Fruit fly (Drosophila melanogaster): ENCODE measurements around the gene mRpS21.

The mRpS21 gene

DNA sequence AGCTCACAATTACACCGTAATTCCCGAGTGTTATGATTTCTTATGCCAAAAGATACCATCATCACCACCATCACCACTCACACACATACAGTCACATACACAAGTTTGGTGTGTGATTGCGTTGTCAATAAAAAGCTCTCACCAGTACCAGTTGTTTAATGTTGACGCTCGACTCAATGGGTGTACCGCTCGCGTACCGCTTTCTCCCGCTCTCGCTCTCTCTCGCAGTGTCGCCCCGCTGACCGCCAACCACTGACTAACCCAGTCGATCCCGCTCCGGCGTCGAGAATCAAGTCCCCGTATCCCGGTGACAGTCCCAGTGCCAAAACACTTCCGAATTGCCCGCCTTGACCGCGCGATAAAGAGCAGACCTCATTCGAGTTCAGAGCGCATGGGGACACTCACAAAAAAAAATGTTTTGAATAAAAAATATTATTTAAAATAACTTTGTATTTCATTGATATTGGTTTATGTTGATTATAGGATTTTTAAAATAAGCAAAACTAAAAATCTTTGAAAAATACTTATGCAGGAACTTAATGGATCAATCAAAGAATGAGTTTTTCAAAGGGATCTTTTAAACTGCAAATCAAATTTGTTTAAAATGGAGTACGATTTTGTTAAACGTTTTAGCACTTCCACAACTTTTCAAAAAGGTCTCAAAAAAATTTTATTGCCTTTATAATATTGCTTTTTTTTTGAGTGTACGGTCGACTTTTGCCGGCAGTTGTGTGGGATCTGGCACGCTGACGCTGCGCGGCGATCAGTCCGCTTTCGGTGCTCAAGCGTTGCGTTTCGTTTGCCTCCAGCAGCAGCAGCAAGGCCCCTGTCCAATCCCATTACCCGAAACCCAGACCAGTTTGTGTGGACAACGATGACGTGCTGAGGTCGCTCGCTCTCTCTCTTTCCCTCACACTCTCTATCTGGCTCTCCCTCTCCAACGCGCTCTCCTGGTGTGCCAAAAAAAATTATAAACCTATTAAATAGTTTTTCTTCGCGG lies 17.1 kb downstream of the mRpS21 start, which contains the start of gene Dic1 (continued):
- TF ChIP-seq MTF-1 (GFP tag; optimal IDR thresholded peaks at IDR 0.05; ENCODE audit: borderline replicate concordance), result peak; percentile 69
- TF ChIP-seq twi (tag; optimal IDR thresholded peaks at IDR 0.05), result peak; percentile 89
- TF ChIP-seq TFAM (GFP tag; optimal IDR thresholded peaks at IDR 0.05), result peak; percentile 65
- TF ChIP-seq B-H2 (GFP tag; optimal IDR thresholded peaks at IDR 0.05), result peak; percentile 90
- TF ChIP-seq wdn (GFP tag; IDR thresholded peaks at IDR 0.05), result peak; percentile 82
- TF ChIP-seq CG12236 (GFP tag; optimal IDR thresholded peaks at IDR 0.05), result peak; percentile 77
- TF ChIP-seq CG14860 (GFP tag; IDR thresholded peaks at IDR 0.05; ENCODE audit: partially characterized antibody), result no peak
- peak; percentile 85 for TF ChIP-seq CG10565 (GFP tag; optimal IDR thresholded peaks at IDR 0.05)
- TF ChIP-seq kah (GFP tag; optimal IDR thresholded peaks at IDR 0.05), result peak; percentile 93
- peak; percentile 93 for TF ChIP-seq Xrp1 (GFP tag; IDR thresholded peaks at IDR 0.05)
- TF ChIP-seq CG16863 (GFP tag; optimal IDR thresholded peaks at IDR 0.05), result peak; percentile 87
- peak; percentile 87 for TF ChIP-seq CG14050 (GFP tag; IDR thresholded peaks at IDR 0.05)
- peak; percentile 97 for TF ChIP-seq cwo (GFP tag; optimal IDR thresholded peaks at IDR 0.05)
- peak; percentile 97 for TF ChIP-seq NfI (GFP tag; optimal IDR thresholded peaks at IDR 0.05)
- TF ChIP-seq Dad (GFP tag; optimal IDR thresholded peaks at IDR 0.05), result peak; percentile 83
- TF ChIP-seq toy (GFP tag; IDR thresholded peaks at IDR 0.05), result peak; percentile 83
- peak; percentile 99 for TF ChIP-seq CG17361 (GFP tag; IDR thresholded peaks at IDR 0.05)
- peak; percentile 74 to 86 for TF ChIP-seq Trl (optimal IDR thresholded peaks at IDR 0.05)
- TF ChIP-seq Trl (GFP tag; optimal IDR thresholded peaks at IDR 0.05), result peak; percentile 80
- peak; percentile 75 for TF ChIP-seq CG8290 (GFP tag; optimal IDR thresholded peaks at IDR 0.05)
- TF ChIP-seq CG8290 (tag; optimal IDR thresholded peaks at IDR 0.05), result peak in 1 of 2 experiments; percentile 74
- TF ChIP-seq fd3F (GFP tag; optimal IDR thresholded peaks at IDR 0.05), result peak; percentile 94
- TF ChIP-seq CG9876 (GFP tag; optimal IDR thresholded peaks at IDR 0.05), result peak; percentile 84
- peak; percentile 86 for TF ChIP-seq shn (GFP tag; optimal IDR thresholded peaks at IDR 0.05)
- TF ChIP-seq Meics (GFP tag; optimal IDR thresholded peaks at IDR 0.05), result peak; percentile 98
- peak; percentile 45 for TF ChIP-seq pros (GFP tag; optimal IDR thresholded peaks at IDR 0.05)
- TF ChIP-seq fu2 (GFP tag; optimal IDR thresholded peaks at IDR 0.05), result peak; percentile 91
- TF ChIP-seq rib (GFP tag; IDR thresholded peaks at IDR 0.05), result peak; percentile 79
- TF ChIP-seq CG11398 (GFP tag; optimal IDR thresholded peaks at IDR 0.05), result peak; percentile 78
- peak; percentile 92 for TF ChIP-seq CG9215 (GFP tag; IDR thresholded peaks at IDR 0.05)
- peak; percentile 98 for TF ChIP-seq CG17359 (tag; optimal IDR thresholded peaks at IDR 0.05)
- TF ChIP-seq tap (tag; optimal IDR thresholded peaks at IDR 0.05), result peak; percentile 91
- TF ChIP-seq CrebB (tag; optimal IDR thresholded peaks at IDR 0.05), result peak; percentile 73
- peak; percentile 95 for TF ChIP-seq D19B (GFP tag; optimal IDR thresholded peaks at IDR 0.05)
- TF ChIP-seq Bteb2 (GFP tag; optimal IDR thresholded peaks at IDR 0.05), result peak; percentile 93
- TF ChIP-seq CG7839 (tag; optimal IDR thresholded peaks at IDR 0.05), result peak; percentile 98
- TF ChIP-seq da (GFP tag; optimal IDR thresholded peaks at IDR 0.05), result peak; percentile 77
- TF ChIP-seq Sox102F (GFP tag; optimal IDR thresholded peaks at IDR 0.05), result peak; percentile 98
- TF ChIP-seq jing (GFP tag; optimal IDR thresholded peaks at IDR 0.05), result peak; percentile 85
- TF ChIP-seq PHDP (tag; optimal IDR thresholded peaks at IDR 0.05), result peak; percentile 97
- peak; percentile 93 for TF ChIP-seq CG6813 (GFP tag; optimal IDR thresholded peaks at IDR 0.05)
- peak; percentile 77 for TF ChIP-seq CG17612 (GFP tag; IDR thresholded peaks at IDR 0.05)
- peak; percentile 94 for TF ChIP-seq CG9932 (GFP tag; IDR thresholded peaks at IDR 0.05)
- peak; percentile 97 for TF ChIP-seq CG2120 (GFP tag; optimal IDR thresholded peaks at IDR 0.05)
- TF ChIP-seq lov (optimal IDR thresholded peaks at IDR 0.05), result no peak
- peak; percentile 81 for TF ChIP-seq lov (GFP tag; IDR thresholded peaks at IDR 0.05)
- TF ChIP-seq chif (GFP tag; optimal IDR thresholded peaks at IDR 0.05), result peak; percentile 88 to 92
- peak; percentile 84 for TF ChIP-seq exex (tag; optimal IDR thresholded peaks at IDR 0.05)
- TF ChIP-seq CG15011 (GFP tag; optimal IDR thresholded peaks at IDR 0.05), result peak; percentile 95
